Fruit fly (Drosophila melanogaster) S2 (cell line): ENCODE results near the gene Polr2H.

Experiments
- CG8478 ChIP-seq: fragments of >200 bp; optimal IDR thresholded peaks from 2 replicates; lab custom pipeline; 2018
- CTCF ChIP-seq, 2 experiments: fragments of >200 bp; optimal IDR thresholded peaks; 2 replicates each; lab custom pipeline; 2018

- TF ChIP-seq CG8478 (lab: Kevin White, UChicago), result no peak
- TF ChIP-seq CTCF (optimal IDR thresholded peaks at IDR 0.05; lab: Kevin White, UChicago), result no peak
Measured at dm6 chr3L:21769515-21769914, 40.8 kb downstream of the Polr2H start, which contains the start of gene CG7370.
